Fruit fly (Drosophila melanogaster): ENCODE data around the gene CG9981.

CG9981 gene

dm6 chrX:16421899-16422412 lies 17.0 kb upstream of the CG9981 start, which contains the start of gene AnxB11 (continued):
- peak; percentile 26; the same call in 1 of the 2 replicates for TF ChIP-seq sob (GFP tag; IDR thresholded peaks at IDR 0.05)
- TF ChIP-seq pb (GFP tag; optimal IDR thresholded peaks at IDR 0.05) = no peak
- TF ChIP-seq Doc3 (GFP tag; IDR thresholded peaks at IDR 0.05; ENCODE audit: partially characterized antibody) = 0 out of 3 replicates have a peak, but pooled peaks have one; percentile 26
- peak; percentile 72 for TF ChIP-seq bbx (GFP tag; IDR thresholded peaks at IDR 0.05; ENCODE audit: partially characterized antibody)
- TF ChIP-seq kah (GFP tag; optimal IDR thresholded peaks at IDR 0.05) = peak; percentile 98
- TF ChIP-seq Dll (GFP tag; IDR thresholded peaks at IDR 0.05; ENCODE audit: partially characterized antibody) = peak; percentile 70
- no peak for TF ChIP-seq cas (GFP tag; IDR thresholded peaks at IDR 0.05)
- TF ChIP-seq CG7839 (tag; optimal IDR thresholded peaks at IDR 0.05) = no peak
- no peak for TF ChIP-seq otp (GFP tag; IDR thresholded peaks at IDR 0.05)
- no peak for TF ChIP-seq CG1024 (GFP tag; IDR thresholded peaks at IDR 0.05)
- peak; percentile 37 for TF ChIP-seq CG1603 (tag; optimal IDR thresholded peaks at IDR 0.05)
- peak; percentile 25 for TF ChIP-seq pzg (GFP tag; optimal IDR thresholded peaks at IDR 0.05)
- TF ChIP-seq Opbp (GFP tag; IDR thresholded peaks at IDR 0.05; ENCODE audit: partially characterized antibody) = peak; percentile 74; the same call in 2 of the 3 replicates
- TF ChIP-seq amos (GFP tag; IDR thresholded peaks at IDR 0.05; ENCODE audit: partially characterized antibody) = peak; percentile 56; the same call in 1 of the 2 replicates
- TF ChIP-seq HLH4C (GFP tag; IDR thresholded peaks at IDR 0.05; ENCODE audit: partially characterized antibody) = peak; percentile 74
- peak; percentile 53 for TF ChIP-seq CG34376 (GFP tag; optimal IDR thresholded peaks at IDR 0.05)

DNA sequence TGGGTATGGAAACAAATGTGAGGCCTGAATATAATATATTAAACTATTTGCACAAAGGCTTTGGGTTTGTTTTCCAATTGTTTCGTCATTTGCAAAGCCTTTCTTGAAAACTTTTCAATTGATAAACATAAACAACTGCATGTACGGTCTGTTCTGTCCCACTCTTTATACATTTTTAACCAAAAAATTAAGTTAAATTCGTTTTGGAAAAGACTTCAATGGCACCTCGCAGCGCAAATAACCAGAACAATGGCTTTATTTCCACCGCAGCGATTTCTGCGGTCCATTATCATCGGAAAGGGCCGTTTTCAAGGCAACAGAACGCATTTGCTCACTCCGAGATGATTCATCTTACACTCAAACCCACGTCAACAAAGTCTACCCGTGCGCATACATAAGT lies 16.0 kb upstream of the CG9981 start:
- TF ChIP-seq sob (GFP tag; IDR thresholded peaks at IDR 0.05) (no peak), CG3065 (GFP tag; optimal IDR thresholded peaks at IDR 0.05) (no peak), CG31441 (GFP tag; IDR thresholded peaks at IDR 0.05) (no peak), nerfin-1 (tag; optimal IDR thresholded peaks at IDR 0.05) (no peak), ems (GFP tag; optimal IDR thresholded peaks at IDR 0.05) (no peak), lmd (GFP tag; IDR thresholded peaks at IDR 0.05) (no peak), CG1832 (GFP tag; optimal IDR thresholded peaks at IDR 0.05) (no peak), CG15479 (GFP tag; optimal IDR thresholded peaks at IDR 0.05) (no peak), ken (GFP tag; IDR thresholded peaks at IDR 0.05) (no peak), danr (GFP tag; IDR thresholded peaks at IDR 0.05) (no peak), vvl (GFP tag; IDR thresholded peaks at IDR 0.05) (no peak), Lhr (GFP tag; optimal IDR thresholded peaks at IDR 0.05) (no peak), Myb (GFP tag; optimal IDR thresholded peaks at IDR 0.05) (no peak)

- no peak for TF ChIP-seq MBD-R2 (GFP tag; IDR thresholded peaks at IDR 0.05)
- no peak for TF ChIP-seq sisA (GFP tag; IDR thresholded peaks at IDR 0.05)
- TF ChIP-seq pros (GFP tag; optimal IDR thresholded peaks at IDR 0.05) = no peak
- peak; percentile 51 for TF ChIP-seq CG12071 (GFP tag; optimal IDR thresholded peaks at IDR 0.05)
- TF ChIP-seq Hmr (GFP tag; optimal IDR thresholded peaks at IDR 0.05) = peak; percentile 43
- TF ChIP-seq CG31365 (tag; optimal IDR thresholded peaks at IDR 0.05) = peak; percentile 8
- TF ChIP-seq CG6765 (GFP tag; optimal IDR thresholded peaks at IDR 0.05) = peak; percentile 11
- peak; percentile 28 for TF ChIP-seq CG34376 (GFP tag; optimal IDR thresholded peaks at IDR 0.05)
- peak in 1 of 2 experiments; percentile 28 for TF ChIP-seq Pdp1 (GFP tag; optimal IDR thresholded peaks at IDR 0.05)
- TF ChIP-seq PHDP (tag; optimal IDR thresholded peaks at IDR 0.05) = peak; percentile 12
- TF ChIP-seq crp (GFP tag; optimal IDR thresholded peaks at IDR 0.05) = no peak
- TF ChIP-seq CG15514 (GFP tag; optimal IDR thresholded peaks at IDR 0.05) = peak; percentile 34
- TF ChIP-seq CG1603 (tag; optimal IDR thresholded peaks at IDR 0.05) = peak; percentile 11
- TF ChIP-seq TFAM (GFP tag; optimal IDR thresholded peaks at IDR 0.05) = no peak
- no peak for TF ChIP-seq ase (GFP tag; IDR thresholded peaks at IDR 0.05)
- peak; percentile 35 for TF ChIP-seq CG7987 (GFP tag; optimal IDR thresholded peaks at IDR 0.05)
- peak; percentile 52 for TF ChIP-seq CG13296 (GFP tag; optimal IDR thresholded peaks at IDR 0.05)
- peak; percentile 46 for TF ChIP-seq mirr (GFP tag; optimal IDR thresholded peaks at IDR 0.05)
- TF ChIP-seq Fer1 (GFP tag; optimal IDR thresholded peaks at IDR 0.05) = peak; percentile 50
- peak; percentile 26 for TF ChIP-seq BtbVII (GFP tag; optimal IDR thresholded peaks at IDR 0.05)
- peak; percentile 67 for TF ChIP-seq D19B (GFP tag; optimal IDR thresholded peaks at IDR 0.05)
- TF ChIP-seq CG14441 (GFP tag; IDR thresholded peaks at IDR 0.05) = no peak
These were observed 15.1 kb upstream of the CG9981 start for dm6 chrX:16420048-16420447.
